Worm (Caenorhabditis elegans): ENCODE results near the gene Y82E9BL.6.

Gene Y82E9BL.6

ce11 chrIII:1315038-1315437 lies 30.6 kb downstream of the Y82E9BL.6 start, which contains the start of the genes fbxa-80 and fbxa-19:
Gene fbxa-80, minus strand, starts transcription at chrIII:1315210.
Gene fbxa-19, plus strand, starts transcription at chrIII:1315401.
- TF ChIP-seq elt-2 (tag; optimal IDR thresholded peaks at IDR 0.05) (peak; percentile 70), nhr-67 (tag; optimal IDR thresholded peaks at IDR 0.05) (no peak), pqm-1 (tag; optimal IDR thresholded peaks at IDR 0.05) (peak; percentile 23)

ce11 chrIII:1314283-1314682 lies 31.3 kb downstream of the Y82E9BL.6 start:
- TF ChIP-seq aly-2 (tag; optimal IDR thresholded peaks at IDR 0.05) = no peak
- TF ChIP-seq tbx-2 (tag; optimal IDR thresholded peaks at IDR 0.05) = no peak
- TF ChIP-seq nhr-23 (tag; optimal IDR thresholded peaks at IDR 0.05) = no peak
- no peak for TF ChIP-seq ceh-16 (tag; optimal IDR thresholded peaks at IDR 0.05)
- no peak for TF ChIP-seq mdl-1 (tag; optimal IDR thresholded peaks at IDR 0.05)
- TF ChIP-seq ztf-4 (tag; optimal IDR thresholded peaks at IDR 0.05) = no peak
- TF ChIP-seq ZK546.5 (tag; optimal IDR thresholded peaks at IDR 0.05) = no peak
- no peak for TF ChIP-seq ceh-9 (tag; optimal IDR thresholded peaks at IDR 0.05)
- no peak for TF ChIP-seq snpc-4 (tag; optimal IDR thresholded peaks at IDR 0.05)
- TF ChIP-seq nhr-12 (tag; optimal IDR thresholded peaks at IDR 0.05) = no peak
- no peak for TF ChIP-seq R02D3.7 (tag; optimal IDR thresholded peaks at IDR 0.05)

- TF ChIP-seq hmg-11 (tag; optimal IDR thresholded peaks at IDR 0.05) = no peak
- TF ChIP-seq elt-3 (tag; optimal IDR thresholded peaks at IDR 0.05) = no peak
- no peak for TF ChIP-seq nhr-23 (tag; optimal IDR thresholded peaks at IDR 0.05)
- no peak for TF ChIP-seq pqm-1 (tag; optimal IDR thresholded peaks at IDR 0.05)
- no peak for TF ChIP-seq ztf-11 (tag; optimal IDR thresholded peaks at IDR 0.05)
- no peak for TF ChIP-seq tbx-2 (tag; optimal IDR thresholded peaks at IDR 0.05)
- TF ChIP-seq nhr-77 (tag; optimal IDR thresholded peaks at IDR 0.05) = no peak
- TF ChIP-seq egl-5 (tag; optimal IDR thresholded peaks at IDR 0.05) = no peak
- TF ChIP-seq nhr-67 (tag; optimal IDR thresholded peaks at IDR 0.05) = no peak
- no peak for TF ChIP-seq elt-1 (tag; optimal IDR thresholded peaks at IDR 0.05)
- no peak for TF ChIP-seq ceh-82 (tag; optimal IDR thresholded peaks at IDR 0.05)
- TF ChIP-seq nhr-237 (tag; optimal IDR thresholded peaks at IDR 0.05) = no peak
- TF ChIP-seq fos-1 (tag; optimal IDR thresholded peaks at IDR 0.05) = no peak
- TF ChIP-seq elt-2 (tag; optimal IDR thresholded peaks at IDR 0.05) = no peak
- TF ChIP-seq egl-27 (tag; optimal IDR thresholded peaks at IDR 0.05) = no peak
- no peak for TF ChIP-seq zag-1 (tag; optimal IDR thresholded peaks at IDR 0.05)
- TF ChIP-seq nhr-25 (tag; optimal IDR thresholded peaks at IDR 0.05) = no peak
- TF ChIP-seq fkh-2 (tag; optimal IDR thresholded peaks at IDR 0.05) = no peak
Measured at ce11 chrIII:1311367-1311766, 34.2 kb downstream of the Y82E9BL.6 start.

ce11 chrIII:1308887-1309286 lies 36.7 kb downstream of the Y82E9BL.6 start, which contains the start of gene Y82E9BL.12:
Gene Y82E9BL.12, plus strand, starts transcription at chrIII:1309187.
- no peak for TF ChIP-seq hmg-11 (tag; optimal IDR thresholded peaks at IDR 0.05)
- no peak for TF ChIP-seq egl-27 (tag; optimal IDR thresholded peaks at IDR 0.05)
- TF ChIP-seq nhr-28 (tag; optimal IDR thresholded peaks at IDR 0.05) = no peak
- TF ChIP-seq mdl-1 (tag; optimal IDR thresholded peaks at IDR 0.05) = no peak

ce11 chrIII:1308209-1308608 lies 37.4 kb downstream of the Y82E9BL.6 start, which contains the start of gene fbxa-79:
Gene fbxa-79, minus strand, starts transcription at chrIII:1308294.
- TF ChIP-seq eor-1 (tag; optimal IDR thresholded peaks at IDR 0.05) = no peak
- TF ChIP-seq pqm-1 (tag; optimal IDR thresholded peaks at IDR 0.05) = peak; percentile 67
- TF ChIP-seq elt-2 (tag; optimal IDR thresholded peaks at IDR 0.05) = peak; percentile 67
- TF ChIP-seq R02D3.7 (tag; optimal IDR thresholded peaks at IDR 0.05) = no peak
- no peak for TF ChIP-seq nhr-28 (tag; optimal IDR thresholded peaks at IDR 0.05)
- no peak for TF ChIP-seq nhr-11 (tag; optimal IDR thresholded peaks at IDR 0.05)
- no peak for TF ChIP-seq ceh-28 (tag; optimal IDR thresholded peaks at IDR 0.05)
- TF ChIP-seq skn-1 (tag; optimal IDR thresholded peaks at IDR 0.05) = no peak
- no peak for TF ChIP-seq nhr-43 (tag; optimal IDR thresholded peaks at IDR 0.05; ENCODE audit: poor library complexity, severe bottlenecking)
- no peak for TF ChIP-seq jun-1 (tag; optimal IDR thresholded peaks at IDR 0.05)
- TF ChIP-seq tbx-2 (tag; optimal IDR thresholded peaks at IDR 0.05) = no peak
- TF ChIP-seq elt-3 (tag; optimal IDR thresholded peaks at IDR 0.05) = no peak
- TF ChIP-seq aly-2 (tag; optimal IDR thresholded peaks at IDR 0.05) = no peak
- no peak for TF ChIP-seq fos-1 (tag; optimal IDR thresholded peaks at IDR 0.05)
- no peak for TF ChIP-seq lin-39 (tag; optimal IDR thresholded peaks at IDR 0.05)
- TF ChIP-seq nhr-12 (tag; optimal IDR thresholded peaks at IDR 0.05) = no peak
- peak; percentile 77 for TF ChIP-seq pha-4 (tag; optimal IDR thresholded peaks at IDR 0.05)

Data from whole organism, L3 larva.